Fruit fly (Drosophila melanogaster): ENCODE results near the gene Cht7.

Gene Cht7

DNA sequence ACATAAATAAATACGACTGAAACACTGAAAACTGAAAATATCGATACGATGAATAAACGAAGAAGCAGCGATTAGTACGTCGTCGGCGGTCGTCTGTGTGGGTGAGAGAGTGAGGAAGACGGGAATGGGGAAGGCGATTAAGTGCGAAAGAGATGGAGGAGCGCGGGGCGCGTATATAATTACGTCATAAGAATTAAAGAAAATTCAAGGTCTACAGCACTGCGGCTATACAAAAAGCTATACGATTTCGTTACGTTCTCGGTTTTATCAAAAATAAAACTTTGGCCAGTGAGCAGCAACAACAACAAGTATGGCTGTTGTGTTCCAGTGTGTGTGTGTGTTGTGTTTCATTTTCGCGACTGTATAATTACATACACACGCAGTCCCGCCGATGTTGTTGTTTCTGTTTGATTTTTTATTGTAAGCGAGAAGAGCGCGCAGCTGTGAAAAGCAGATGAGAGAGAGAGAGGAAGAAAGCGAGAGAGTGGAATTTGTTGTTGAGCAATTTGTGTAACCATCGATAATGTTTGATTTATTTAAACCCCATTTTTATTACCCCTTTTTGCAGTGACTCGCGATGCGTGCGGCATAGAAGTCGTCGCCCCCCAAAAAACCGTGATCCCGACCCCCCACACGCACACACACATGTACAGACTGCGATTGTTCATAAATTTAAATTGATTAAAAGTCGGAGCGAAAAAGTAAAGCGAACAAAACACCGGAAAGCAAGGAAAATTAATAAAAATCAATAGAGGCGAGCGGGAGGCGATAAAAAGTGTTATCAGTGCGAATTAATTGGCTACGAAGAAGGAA, 42.5 kb upstream of the Cht7 start (continued):
- peak; percentile 16 for TF ChIP-seq HHEX (GFP tag; optimal IDR thresholded peaks at IDR 0.05)
- TF ChIP-seq CG8388 (GFP tag; optimal IDR thresholded peaks at IDR 0.05) = no peak
- TF ChIP-seq lov (optimal IDR thresholded peaks at IDR 0.05) = no peak
- no peak for TF ChIP-seq lov (GFP tag; IDR thresholded peaks at IDR 0.05)
- TF ChIP-seq CG6175 (GFP tag; IDR thresholded peaks at IDR 0.05) = no peak
- 0 out of 4 replicates have a peak, but pooled peaks have one; percentile 32 for TF ChIP-seq Dll (GFP tag; IDR thresholded peaks at IDR 0.05; ENCODE audit: partially characterized antibody)
- TF ChIP-seq CG10654 (GFP tag; optimal IDR thresholded peaks at IDR 0.05) = no peak
- TF ChIP-seq ci (GFP tag; IDR thresholded peaks at IDR 0.05) = 0 out of 3 replicates have a peak, but pooled peaks have one; percentile 12
- peak; percentile 71 for TF ChIP-seq Fer1 (GFP tag; optimal IDR thresholded peaks at IDR 0.05)
- no peak for TF ChIP-seq ken (GFP tag; IDR thresholded peaks at IDR 0.05)
- no peak for TF ChIP-seq CG1024 (GFP tag; IDR thresholded peaks at IDR 0.05)
- TF ChIP-seq nerfin-2 (GFP tag; IDR thresholded peaks at IDR 0.05; ENCODE audit: partially characterized antibody) = 0 out of 2 replicates have a peak, but pooled peaks have one; percentile 25
- TF ChIP-seq Adf1 (GFP tag; IDR thresholded peaks at IDR 0.05) = peak; percentile 84
- no peak for TF ChIP-seq D19A (tag; optimal IDR thresholded peaks at IDR 0.05)
- no peak for TF ChIP-seq dmrt11E (tag; optimal IDR thresholded peaks at IDR 0.05)
- TF ChIP-seq CHES-1-like (GFP tag; optimal IDR thresholded peaks at IDR 0.05) = peak; percentile 54
- peak; percentile 74; the same call in 2 of the 3 replicates for TF ChIP-seq CG2199 (GFP tag; IDR thresholded peaks at IDR 0.05)
- peak; percentile 51; the same call in 1 of the 2 replicates for TF ChIP-seq Atf6 (GFP tag; IDR thresholded peaks at IDR 0.05)
- TF ChIP-seq sug (tag; optimal IDR thresholded peaks at IDR 0.05) = peak; percentile 99
- TF ChIP-seq sqz (GFP tag; optimal IDR thresholded peaks at IDR 0.05) = no peak
- peak; percentile 46 for TF ChIP-seq Dref (GFP tag; IDR thresholded peaks at IDR 0.05)
- peak; percentile 76 for TF ChIP-seq Meics (GFP tag; optimal IDR thresholded peaks at IDR 0.05)
- TF ChIP-seq inv (GFP tag; IDR thresholded peaks at IDR 0.05; ENCODE audit: partially characterized antibody) = no peak
- TF ChIP-seq ewg (GFP tag; optimal IDR thresholded peaks at IDR 0.05) = peak; percentile 10
- peak; percentile 33; the same call in 1 of the 3 replicates for TF ChIP-seq Dbx (GFP tag; IDR thresholded peaks at IDR 0.05)
- TF ChIP-seq CG4328 (GFP tag; optimal IDR thresholded peaks at IDR 0.05) = peak; percentile 45
- TF ChIP-seq mirr (GFP tag; optimal IDR thresholded peaks at IDR 0.05) = peak; percentile 65
- no peak for TF ChIP-seq vnd (GFP tag; IDR thresholded peaks at IDR 0.05; ENCODE audit: partially characterized antibody)
- TF ChIP-seq Hmx (GFP tag; optimal IDR thresholded peaks at IDR 0.05) = no peak
- peak; percentile 52; the same call in 1 of the 2 replicates for TF ChIP-seq Bgb (GFP tag; IDR thresholded peaks at IDR 0.05; ENCODE audit: partially characterized antibody)
- TF ChIP-seq knrl (GFP tag; IDR thresholded peaks at IDR 0.05; ENCODE audit: partially characterized antibody) = no peak; the same call in 2 of the 3 replicates
- no peak for TF ChIP-seq CG10462 (GFP tag; optimal IDR thresholded peaks at IDR 0.05)
- no peak for TF ChIP-seq CG7928 (GFP tag; optimal IDR thresholded peaks at IDR 0.05)
- peak; percentile 16 for TF ChIP-seq CG8924 (tag; optimal IDR thresholded peaks at IDR 0.05)
- no peak for TF ChIP-seq emc (GFP tag; optimal IDR thresholded peaks at IDR 0.05)
- no peak for TF ChIP-seq Fer2 (tag; optimal IDR thresholded peaks at IDR 0.05)
- no peak for TF ChIP-seq CG14050 (GFP tag; IDR thresholded peaks at IDR 0.05)
- TF ChIP-seq CG7786 (GFP tag; optimal IDR thresholded peaks at IDR 0.05) = no peak
- peak; percentile 86 for TF ChIP-seq sr (GFP tag; IDR thresholded peaks at IDR 0.05)
- TF ChIP-seq dan (GFP tag; IDR thresholded peaks at IDR 0.05) = no peak
- TF ChIP-seq Ravus (GFP tag; IDR thresholded peaks at IDR 0.05) = no peak
- TF ChIP-seq tgo (GFP tag; IDR thresholded peaks at IDR 0.05) = no peak
- TF ChIP-seq sc (optimal IDR thresholded peaks at IDR 0.05) = no peak
- no peak for TF ChIP-seq sc (GFP tag; optimal IDR thresholded peaks at IDR 0.05)
- TF ChIP-seq crol (GFP tag; IDR thresholded peaks at IDR 0.05) = peak; percentile 92
- TF ChIP-seq CG43689 (GFP tag; IDR thresholded peaks at IDR 0.05) = no peak
- peak; percentile 81 for TF ChIP-seq Atf3 (GFP tag; optimal IDR thresholded peaks at IDR 0.05)
- TF ChIP-seq Ptx1 (GFP tag; IDR thresholded peaks at IDR 0.05) = peak; percentile 31; the same call in 1 of the 2 replicates
- TF ChIP-seq ftz-f1 (GFP tag; optimal IDR thresholded peaks at IDR 0.05) = peak; percentile 98
- TF ChIP-seq ase (GFP tag; IDR thresholded peaks at IDR 0.05) = no peak

All from whole organism, embryonic.